Fruit fly (Drosophila melanogaster): ENCODE measurements around the gene Nhe2.

The Nhe2 gene

dm6 chr2L:21163311-21163842, 59.0 kb downstream of the Nhe2 start, which contains the start of gene Noc2 (continued):
- no peak for TF ChIP-seq gsb (GFP tag; IDR thresholded peaks at IDR 0.05)
- peak; percentile 40 for TF ChIP-seq pzg (GFP tag; optimal IDR thresholded peaks at IDR 0.05)
- TF ChIP-seq CG12769 (tag; optimal IDR thresholded peaks at IDR 0.05), result peak; percentile 6
- no peak for TF ChIP-seq luna (GFP tag; optimal IDR thresholded peaks at IDR 0.05)
- peak; percentile 50 for TF ChIP-seq tin (GFP tag; optimal IDR thresholded peaks at IDR 0.05)
- TF ChIP-seq ems (GFP tag; optimal IDR thresholded peaks at IDR 0.05), result peak; percentile 21
- TF ChIP-seq CG10431 (GFP tag; optimal IDR thresholded peaks at IDR 0.05), result no peak
- TF ChIP-seq lmd (GFP tag; IDR thresholded peaks at IDR 0.05), result peak; percentile 63
- TF ChIP-seq fu2 (GFP tag; optimal IDR thresholded peaks at IDR 0.05), result no peak
- TF ChIP-seq nerfin-2 (GFP tag; IDR thresholded peaks at IDR 0.05; ENCODE audit: partially characterized antibody), result no peak
- no peak for TF ChIP-seq tio (GFP tag; optimal IDR thresholded peaks at IDR 0.05)
- TF ChIP-seq cato (GFP tag; optimal IDR thresholded peaks at IDR 0.05; ENCODE audit: borderline replicate concordance), result no peak
- TF ChIP-seq Awh (GFP tag; IDR thresholded peaks at IDR 0.05), result no peak
- no peak; the same call in 1 of the 2 replicates for TF ChIP-seq Gsc (GFP tag; IDR thresholded peaks at IDR 0.05)
- TF ChIP-seq CG6765 (GFP tag; optimal IDR thresholded peaks at IDR 0.05), result peak; percentile 53
- no peak for TF ChIP-seq CG8359 (GFP tag; optimal IDR thresholded peaks at IDR 0.05; ENCODE audit: borderline replicate concordance)
- TF ChIP-seq CG14710 (tag; optimal IDR thresholded peaks at IDR 0.05), result peak; percentile 54
- no peak for TF ChIP-seq CG11723 (GFP tag; optimal IDR thresholded peaks at IDR 0.05)
- TF ChIP-seq ttk (GFP tag; IDR thresholded peaks at IDR 0.05), result peak; percentile 16; the same call in 1 of the 2 replicates
- no peak for TF ChIP-seq CG17568 (GFP tag; optimal IDR thresholded peaks at IDR 0.05)
- no peak for TF ChIP-seq CG7271 (tag; optimal IDR thresholded peaks at IDR 0.05)
- TF ChIP-seq CG18764 (GFP tag; optimal IDR thresholded peaks at IDR 0.05), result peak; percentile 21
- peak; percentile 22 for TF ChIP-seq CG4820 (GFP tag; optimal IDR thresholded peaks at IDR 0.05)
- TF ChIP-seq Sox102F (GFP tag; optimal IDR thresholded peaks at IDR 0.05), result peak; percentile 39
- no peak for TF ChIP-seq ftz-f1 (GFP tag; optimal IDR thresholded peaks at IDR 0.05)
- peak; percentile 72 for TF ChIP-seq Hr3 (GFP tag; optimal IDR thresholded peaks at IDR 0.05)
- TF ChIP-seq crol (GFP tag; IDR thresholded peaks at IDR 0.05), result no peak
- TF ChIP-seq Sox100B (GFP tag; optimal IDR thresholded peaks at IDR 0.05), result peak; percentile 56
- TF ChIP-seq CG32532 (GFP tag; IDR thresholded peaks at IDR 0.05), result peak; percentile 60
- TF ChIP-seq CG17802 (tag; optimal IDR thresholded peaks at IDR 0.05), result peak; percentile 27
- TF ChIP-seq Taf1 (GFP tag; IDR thresholded peaks at IDR 0.05), result peak; percentile 14; the same call in 1 of the 2 replicates
- TF ChIP-seq usp (GFP tag; optimal IDR thresholded peaks at IDR 0.05), result no peak
- TF ChIP-seq amos (GFP tag; IDR thresholded peaks at IDR 0.05; ENCODE audit: partially characterized antibody), result peak; percentile 4; the same call in 1 of the 2 replicates
- no peak for TF ChIP-seq CG4707 (GFP tag; optimal IDR thresholded peaks at IDR 0.05)
- 0 out of 2 replicates have a peak, but pooled peaks have one; percentile 4 for TF ChIP-seq CG11247 (GFP tag; IDR thresholded peaks at IDR 0.05)
- peak; percentile 79 for TF ChIP-seq slbo (GFP tag; IDR thresholded peaks at IDR 0.05)
- TF ChIP-seq Bteb2 (GFP tag; optimal IDR thresholded peaks at IDR 0.05), result no peak
- TF ChIP-seq phol (tag; optimal IDR thresholded peaks at IDR 0.05), result peak; percentile 66
- TF ChIP-seq CG4730 (GFP tag; IDR thresholded peaks at IDR 0.05), result peak; percentile 20; the same call in 1 of the 2 replicates
- 0 out of 2 replicates have a peak, but pooled peaks have one; percentile 22 for TF ChIP-seq gt (GFP tag; IDR thresholded peaks at IDR 0.05)
- TF ChIP-seq p53 (GFP tag; optimal IDR thresholded peaks at IDR 0.05), result no peak
- TF ChIP-seq zfh1 (GFP tag; IDR thresholded peaks at IDR 0.05), result peak; percentile 65; the same call in 2 of the 3 replicates
- peak; percentile 37 for TF ChIP-seq bcd (GFP tag; optimal IDR thresholded peaks at IDR 0.05)
- no peak for TF ChIP-seq h (optimal IDR thresholded peaks at IDR 0.05)
- peak; percentile 63 for TF ChIP-seq Xbp1 (GFP tag; optimal IDR thresholded peaks at IDR 0.05)
- TF ChIP-seq CG4424 (GFP tag; optimal IDR thresholded peaks at IDR 0.05), result peak; percentile 56
- no peak for TF ChIP-seq pan (optimal IDR thresholded peaks at IDR 0.05)
- peak in 1 of 2 experiments; percentile 53 for TF ChIP-seq pan (GFP tag; optimal IDR thresholded peaks at IDR 0.05 in 1 of 2, IDR thresholded peaks at IDR 0.05 in 1 of 2)
- no peak for TF ChIP-seq Side (GFP tag; optimal IDR thresholded peaks at IDR 0.05)
- TF ChIP-seq CG15269 (tag; optimal IDR thresholded peaks at IDR 0.05), result peak; percentile 35
- TF ChIP-seq CG10543 (GFP tag; optimal IDR thresholded peaks at IDR 0.05), result peak; percentile 45

All from whole organism, embryonic.